Fruit fly (Drosophila melanogaster) whole organism, embryonic: ENCODE measurements around the gene elB.

ENCODE experiments used
- BtbVII ChIP-seq: fragments of 200-800 bp; sonication (Bioruptor generic); optimal IDR thresholded peaks from 3 replicates; lab custom pipeline; 2017; ENCODE audit warnings: missing biosample characterization, mild to moderate bottlenecking, missing genetic modification characterization
- CG10366 ChIP-seq: fragments of 200-800 bp; sonication (Bioruptor generic); IDR thresholded peaks from 2 replicates; pipeline ENCODE4 v1.3.6; 2022; ENCODE audit warnings: missing biosample characterization, missing genetic modification characterization
- CG11085 ChIP-seq: fragments of 200-800 bp; sonication (Bioruptor generic); IDR thresholded peaks from 2 replicates; pipeline ENCODE4 v1.3.6; 2022; ENCODE audit warnings: missing biosample characterization, missing genetic modification characterization
- CG11247 ChIP-seq: fragments of 200-800 bp; sonication (Bioruptor generic); IDR thresholded peaks from 2 replicates; pipeline ENCODE4 v1.3.6; 2022; ENCODE audit warnings: missing biosample characterization, missing genetic modification characterization
- CG12391 ChIP-seq: fragments of 200-800 bp; sonication (Bioruptor generic); optimal IDR thresholded peaks from 3 replicates; lab custom pipeline; 2018; ENCODE audit warnings: missing biosample characterization, mild to moderate bottlenecking, missing genetic modification characterization, moderate library complexity
- CG17385 ChIP-seq: fragments of 200-800 bp; sonication (Bioruptor generic); optimal IDR thresholded peaks from 3 replicates; lab custom pipeline; 2018; ENCODE audit warnings: missing biosample characterization, mild to moderate bottlenecking, missing genetic modification characterization
- CG17829 ChIP-seq: fragments of 200-800 bp; optimal IDR thresholded peaks from 2 replicates; lab custom pipeline; 2019; ENCODE audit warnings: missing biosample characterization, mild to moderate bottlenecking, missing genetic modification characterization, moderate library complexity
- CG17912 ChIP-seq: fragments of 200-800 bp; sonication (Bioruptor generic); optimal IDR thresholded peaks from 2 replicates; lab custom pipeline; 2018; ENCODE audit warnings: missing biosample characterization, mild to moderate bottlenecking, missing genetic modification characterization
- CG2678 ChIP-seq: fragments of 200-800 bp; sonication (Bioruptor generic); optimal IDR thresholded peaks from 3 replicates; lab custom pipeline; 2019; ENCODE audit warnings: missing biosample characterization, mild to moderate bottlenecking, missing genetic modification characterization, moderate library complexity
- CG31388 ChIP-seq: fragments of 200-800 bp; sonication (Bioruptor generic); optimal IDR thresholded peaks from 2 replicates; lab custom pipeline; 2016; ENCODE audit warnings: missing biosample characterization, missing genetic modification characterization
- CG32532 ChIP-seq: fragments of 200-800 bp; sonication (Bioruptor generic); IDR thresholded peaks from 2 replicates; pipeline ENCODE4 v1.3.6; 2022; ENCODE audit warnings: missing biosample characterization, missing genetic modification characterization
- CG32767 ChIP-seq: fragments of 200-800 bp; sonication (Bioruptor generic); IDR thresholded peaks from 2 replicates; pipeline ENCODE4 v1.3.6; 2022; ENCODE audit warnings: missing biosample characterization, missing genetic modification characterization
- CG3281 ChIP-seq: fragments of 200-800 bp; sonication (Bioruptor generic); optimal IDR thresholded peaks from 3 replicates; lab custom pipeline; 2017; ENCODE audit warnings: missing biosample characterization, mild to moderate bottlenecking, missing genetic modification characterization
- CG3726 ChIP-seq: fragments of 200-800 bp; sonication (Bioruptor generic); IDR thresholded peaks from 3 replicates; pipeline ENCODE4, ENCODE4 v1.3.6; 2022; ENCODE audit warnings: missing biosample characterization, missing genetic modification characterization
- CG42726 ChIP-seq: fragments of 200-800 bp; sonication (Bioruptor generic); IDR thresholded peaks from 2 replicates; pipeline ENCODE4 v1.3.6; 2022; ENCODE audit warnings: missing biosample characterization, missing genetic modification characterization; ENCODE audit not compliant: partially characterized antibody
- CG4707 ChIP-seq: fragments of 200-800 bp; sonication (Bioruptor generic); optimal IDR thresholded peaks from 2 replicates; lab custom pipeline; 2018; ENCODE audit warnings: missing biosample characterization, mild to moderate bottlenecking, missing genetic modification characterization, moderate library complexity
- CG5953 ChIP-seq: fragments of 200-800 bp; sonication (Bioruptor generic); IDR thresholded peaks from 2 replicates; pipeline ENCODE4 v1.3.6; 2022; ENCODE audit warnings: missing biosample characterization, missing genetic modification characterization
- CG9727 ChIP-seq: fragments of 200-800 bp; sonication (Bioruptor generic); optimal IDR thresholded peaks from 3 replicates; lab custom pipeline; 2017; ENCODE audit warnings: missing biosample characterization, mild to moderate bottlenecking, missing genetic modification characterization
- D ChIP-seq, 2 experiments: fragments of 200-800 bp in 1 of 2; fragments of >200 bp in 1 of 2; sonication (Bioruptor generic) in 1 of 2; optimal IDR thresholded peaks; 2 replicates in 1 of 2; 3 replicates in 1 of 2; lab custom pipeline; 2017; ENCODE audit warnings: mild to moderate bottlenecking in 1 of 2, missing biosample characterization in 1 of 2, missing genetic modification characterization in 1 of 2, missing genetic modification reagents in 1 of 2
- Dip3 ChIP-seq: fragments of 200-800 bp; sonication (Bioruptor generic); optimal IDR thresholded peaks from 3 replicates; lab custom pipeline; 2016; ENCODE audit warnings: missing biosample characterization, missing genetic modification characterization
- Doc2 ChIP-seq: fragments of 200-800 bp; sonication (Bioruptor generic); IDR thresholded peaks from 2 replicates; pipeline ENCODE4 v1.3.6; 2022; ENCODE audit warnings: missing biosample characterization, missing genetic modification characterization
- E2f1 ChIP-seq: fragments of 200-800 bp; sonication (Bioruptor generic); IDR thresholded peaks from 2 replicates; pipeline ENCODE4 v1.3.6; 2022; ENCODE audit warnings: missing biosample characterization, missing genetic modification characterization
- Fer1 ChIP-seq: fragments of 200-800 bp; sonication (Bioruptor generic); optimal IDR thresholded peaks from 2 replicates; lab custom pipeline; 2017; ENCODE audit warnings: missing biosample characterization, mild to moderate bottlenecking, missing genetic modification characterization
- HLH54F ChIP-seq: fragments of 200-800 bp; sonication (Bioruptor generic); optimal IDR thresholded peaks from 3 replicates; lab custom pipeline; 2016; ENCODE audit warnings: missing biosample characterization, missing genetic modification characterization
- Hsf ChIP-seq: fragments of 200-800 bp; sonication (Bioruptor generic); optimal IDR thresholded peaks from 3 replicates; lab custom pipeline; 2016; ENCODE audit warnings: missing biosample characterization, missing genetic modification characterization
- Mad ChIP-seq: fragments of 200-800 bp; sonication (Bioruptor generic); optimal IDR thresholded peaks from 2 replicates; lab custom pipeline; 2016; ENCODE audit warnings: missing biosample characterization, missing genetic modification characterization
- Ptx1 ChIP-seq: fragments of 200-800 bp; sonication (Bioruptor generic); IDR thresholded peaks from 2 replicates; pipeline ENCODE4 v1.3.6; 2022; ENCODE audit warnings: missing biosample characterization, missing genetic modification characterization
- Sin3A ChIP-seq: fragments of >200 bp; optimal IDR thresholded peaks from 2 replicates; lab custom pipeline; 2018
- Sox102F ChIP-seq: fragments of 200-800 bp; sonication (Bioruptor generic); optimal IDR thresholded peaks from 2 replicates; lab custom pipeline; 2018; ENCODE audit warnings: missing biosample characterization, mild to moderate bottlenecking, missing genetic modification characterization, moderate library complexity
- Sry-δ ChIP-seq: fragments of 200-800 bp; sonication (Bioruptor generic); optimal IDR thresholded peaks from 2 replicates; lab custom pipeline; 2016; ENCODE audit warnings: missing biosample characterization, missing genetic modification characterization
- Tbp ChIP-seq: fragments of >200 bp; optimal IDR thresholded peaks from 2 replicates; lab custom pipeline; 2018; ENCODE audit warnings: missing biosample characterization, missing genetic modification characterization
- bbx ChIP-seq: fragments of 200-800 bp; sonication (Bioruptor generic); IDR thresholded peaks from 2 replicates; pipeline ENCODE4 v1.3.6; 2022; ENCODE audit warnings: missing biosample characterization, missing genetic modification characterization; ENCODE audit not compliant: partially characterized antibody
- danr ChIP-seq: fragments of 200-800 bp; sonication (Bioruptor generic); IDR thresholded peaks from 2 replicates; pipeline ENCODE4 v1.3.6; 2022; ENCODE audit warnings: missing biosample characterization, missing genetic modification characterization
- fd96Cb ChIP-seq: fragments of 200-800 bp; sonication (Bioruptor generic); optimal IDR thresholded peaks from 2 replicates; lab custom pipeline; 2018; ENCODE audit warnings: missing biosample characterization, mild to moderate bottlenecking, missing genetic modification characterization, moderate library complexity
- ind ChIP-seq: fragments of 200-800 bp; sonication (Bioruptor generic); optimal IDR thresholded peaks from 3 replicates; lab custom pipeline; 2016; ENCODE audit warnings: missing biosample characterization, missing genetic modification characterization
- inv ChIP-seq: fragments of 200-800 bp; sonication (Bioruptor generic); IDR thresholded peaks from 2 replicates; pipeline ENCODE4 v1.3.6; 2022; ENCODE audit warnings: missing biosample characterization, missing genetic modification characterization; ENCODE audit not compliant: partially characterized antibody
- jumu ChIP-seq: fragments of 200-800 bp; sonication (Bioruptor generic); optimal IDR thresholded peaks from 3 replicates; lab custom pipeline; 2016; ENCODE audit warnings: missing biosample characterization, missing genetic modification characterization
- knrl ChIP-seq: fragments of 200-800 bp; sonication (Bioruptor generic); IDR thresholded peaks from 3 replicates; pipeline ENCODE4 v1.3.6; 2022; ENCODE audit warnings: missing biosample characterization, missing genetic modification characterization; ENCODE audit not compliant: partially characterized antibody
- lilli ChIP-seq: fragments of 200-800 bp; sonication (Bioruptor generic); optimal IDR thresholded peaks from 3 replicates; lab custom pipeline; 2016; ENCODE audit warnings: missing biosample characterization, missing genetic modification characterization
- nau ChIP-seq: fragments of 200-800 bp; sonication (Bioruptor generic); optimal IDR thresholded peaks from 3 replicates; lab custom pipeline; 2017; ENCODE audit warnings: missing biosample characterization, mild to moderate bottlenecking, missing genetic modification characterization, missing genetic modification reagents
- nom ChIP-seq: fragments of 200-800 bp; sonication (Bioruptor generic); optimal IDR thresholded peaks from 2 replicates; lab custom pipeline; 2017; ENCODE audit warnings: missing biosample characterization, missing genetic modification characterization, mild to moderate bottlenecking, moderate library complexity, missing genetic modification reagents
- rib ChIP-seq: fragments of 200-800 bp; sonication (Bioruptor generic); IDR thresholded peaks from 2 replicates; pipeline ENCODE4 v1.3.6; 2022; ENCODE audit warnings: missing biosample characterization, missing genetic modification characterization
- sisA ChIP-seq: fragments of 200-800 bp; sonication (Bioruptor generic); IDR thresholded peaks from 2 replicates; pipeline ENCODE4 v1.3.6; 2022; ENCODE audit warnings: missing biosample characterization, missing genetic modification characterization
- slbo ChIP-seq: fragments of 200-800 bp; sonication (Bioruptor generic); IDR thresholded peaks from 2 replicates; pipeline ENCODE4 v1.3.6; 2022; ENCODE audit warnings: missing biosample characterization, missing genetic modification characterization
- sug ChIP-seq: fragments of 200-800 bp; optimal IDR thresholded peaks from 2 replicates; lab custom pipeline; 2019; ENCODE audit warnings: missing biosample characterization, mild to moderate bottlenecking, missing genetic modification characterization, moderate library complexity
- trh ChIP-seq: fragments of 200-800 bp; sonication (Bioruptor generic); optimal IDR thresholded peaks from 2 replicates; lab custom pipeline; 2016; ENCODE audit warnings: missing biosample characterization, missing genetic modification characterization
- tx ChIP-seq: fragments of 200-800 bp; sonication (Bioruptor generic); optimal IDR thresholded peaks from 2 replicates; lab custom pipeline; 2016; ENCODE audit warnings: missing biosample characterization, missing genetic modification characterization
- yki ChIP-seq: fragments of >200 bp; optimal IDR thresholded peaks from 3 replicates; lab custom pipeline; 2018
- zen2 ChIP-seq: fragments of 200-800 bp; sonication (Bioruptor generic); IDR thresholded peaks from 3 replicates; pipeline ENCODE4 v1.3.6; 2022; ENCODE audit warnings: missing biosample characterization, missing genetic modification characterization; ENCODE audit not compliant: partially characterized antibody

Gene elB

dm6 chr2L:14355033-14355851, 54.1 kb downstream of the elB start, which contains the start of gene Rab14 (continued):
- peak; percentile 80 for TF ChIP-seq inv (GFP tag; lab: Robert Waterston, UW)
- TF ChIP-seq lilli (GFP tag; lab: Kevin White, UChicago): peak; percentile 88
- TF ChIP-seq knrl (GFP tag; lab: Robert Waterston, UW): peak; percentile 83
- peak; percentile 77 for TF ChIP-seq BtbVII (GFP tag; lab: Kevin White, UChicago)
- TF ChIP-seq jumu: peak; percentile 59
- TF ChIP-seq Doc2 (GFP tag; lab: Robert Waterston, UW): no peak
- peak; percentile 89 for TF ChIP-seq D (optimal IDR thresholded peaks at IDR 0.05; lab: Kevin White, UChicago)
- peak; percentile 65 for TF ChIP-seq D (GFP tag; optimal IDR thresholded peaks at IDR 0.05; lab: Kevin White, UChicago)
- peak; percentile 70 for TF ChIP-seq Ptx1 (GFP tag; lab: Robert Waterston, UW)
- peak; percentile 88 for TF ChIP-seq CG12391 (tag; lab: Kevin White, UChicago)
- TF ChIP-seq yki (lab: Kevin White, UChicago): no peak
- peak; percentile 84 for TF ChIP-seq CG2678
- peak; percentile 44 for TF ChIP-seq nom
- TF ChIP-seq CG9727 (GFP tag; lab: Kevin White, UChicago): peak; percentile 73
- TF ChIP-seq Hsf: peak; percentile 84
- TF ChIP-seq Sox102F: peak; percentile 88
- TF ChIP-seq CG4707 (GFP tag; lab: Kevin White, UChicago): peak; percentile 75
- TF ChIP-seq Sin3A (lab: Kevin White, UChicago): peak; percentile 91
- TF ChIP-seq CG17829: peak; percentile 73
- peak; percentile 87 for TF ChIP-seq slbo (GFP tag; lab: Robert Waterston, UW)
- peak; percentile 62 for TF ChIP-seq CG11085 (GFP tag; lab: Robert Waterston, UW)
- peak; percentile 14; the same call in 1 of the 3 replicates for TF ChIP-seq CG3726
- peak; percentile 86 for TF ChIP-seq sug
- TF ChIP-seq rib (GFP tag; lab: Robert Waterston, UW): peak; percentile 83
- TF ChIP-seq CG17912 (GFP tag; lab: Kevin White, UChicago): peak; percentile 78
- no peak; the same call in 2 of the 3 replicates for TF ChIP-seq zen2 (GFP tag; lab: Robert Waterston, UW)
- peak; percentile 71 for TF ChIP-seq sisA (GFP tag; lab: Robert Waterston, UW)
- TF ChIP-seq Tbp (GFP tag; lab: Kevin White, UChicago): peak; percentile 86
- TF ChIP-seq tx (GFP tag; lab: Kevin White, UChicago): peak; percentile 60
- peak; percentile 91 for TF ChIP-seq bbx (GFP tag; lab: Robert Waterston, UW)
- TF ChIP-seq CG32767 (GFP tag; lab: Robert Waterston, UW): peak; percentile 64
- no peak for TF ChIP-seq CG31388
- peak; percentile 93 for TF ChIP-seq CG42726 (GFP tag; lab: Robert Waterston, UW)
- TF ChIP-seq Fer1 (GFP tag; lab: Kevin White, UChicago): peak; percentile 82
- peak; percentile 84 for TF ChIP-seq CG17385
- peak; percentile 72 for TF ChIP-seq Dip3 (GFP tag; lab: Kevin White, UChicago)
- peak; percentile 70 for TF ChIP-seq fd96Cb
- peak; percentile 52 for TF ChIP-seq Mad
- peak; percentile 65 for TF ChIP-seq HLH54F (GFP tag; lab: Kevin White, UChicago)
- TF ChIP-seq trh: peak; percentile 60
- TF ChIP-seq Sry-δ (GFP tag; lab: Kevin White, UChicago): peak; percentile 83
- peak; percentile 70 for TF ChIP-seq ind (GFP tag; lab: Kevin White, UChicago)
- peak; percentile 65 for TF ChIP-seq CG5953 (GFP tag; lab: Robert Waterston, UW)
- TF ChIP-seq danr: peak; percentile 14; the same call in 1 of the 2 replicates
- TF ChIP-seq nau (GFP tag; lab: Kevin White, UChicago): peak; percentile 51
- TF ChIP-seq CG3281 (GFP tag; lab: Kevin White, UChicago): peak; percentile 84
- TF ChIP-seq CG10366 (GFP tag; lab: Robert Waterston, UW): peak; percentile 77
- peak; percentile 91 for TF ChIP-seq CG32532 (GFP tag; lab: Robert Waterston, UW)
- peak; percentile 75 for TF ChIP-seq E2f1 (GFP tag; lab: Robert Waterston, UW)
- peak; percentile 74 for TF ChIP-seq CG11247 (GFP tag; lab: Robert Waterston, UW)
